Fruit fly (Drosophila melanogaster) whole organism, embryonic: ENCODE data around the gene CG5180.

Experiments used
- Atf6 ChIP-seq: fragments of 200-800 bp; sonication (Bioruptor generic); IDR thresholded peaks from 2 replicates; pipeline ENCODE4 v1.3.6; 2022; ENCODE audit warnings: missing biosample characterization, missing genetic modification characterization
- CG10979 ChIP-seq: fragments of 200-800 bp; sonication (Bioruptor generic); optimal IDR thresholded peaks from 2 replicates; lab custom pipeline; 2018; ENCODE audit warnings: missing biosample characterization, mild to moderate bottlenecking, missing genetic modification characterization, moderate library complexity
- CG11456 ChIP-seq: fragments of 200-800 bp; sonication (Bioruptor generic); IDR thresholded peaks from 3 replicates; pipeline ENCODE4 v1.3.6; 2022; ENCODE audit warnings: missing biosample characterization, missing genetic modification characterization
- CG14014 ChIP-seq: fragments of 200-800 bp; sonication (Bioruptor generic); IDR thresholded peaks from 2 replicates; pipeline ENCODE4 v1.3.6; 2022; ENCODE audit warnings: missing biosample characterization, missing genetic modification characterization
- CG1602 ChIP-seq: fragments of 200-800 bp; sonication (Bioruptor generic); optimal IDR thresholded peaks from 3 replicates; lab custom pipeline; 2016; ENCODE audit warnings: missing biosample characterization, missing genetic modification characterization
- CG17328 ChIP-seq: fragments of 200-800 bp; sonication (Bioruptor generic); IDR thresholded peaks from 2 replicates; pipeline ENCODE4 v1.3.6; 2022; ENCODE audit warnings: missing biosample characterization, missing genetic modification characterization
- CG17568 ChIP-seq: fragments of 200-800 bp; sonication (Bioruptor generic); optimal IDR thresholded peaks from 2 replicates; lab custom pipeline; 2018; ENCODE audit warnings: missing biosample characterization, mild to moderate bottlenecking, missing genetic modification characterization, moderate library complexity
- CG18476 ChIP-seq: fragments of 200-800 bp; sonication (Bioruptor generic); optimal IDR thresholded peaks from 2 replicates; lab custom pipeline; 2016; ENCODE audit warnings: missing biosample characterization, mild to moderate bottlenecking, missing genetic modification characterization
- CG32532 ChIP-seq: fragments of 200-800 bp; sonication (Bioruptor generic); IDR thresholded peaks from 2 replicates; pipeline ENCODE4 v1.3.6; 2022; ENCODE audit warnings: missing biosample characterization, missing genetic modification characterization
- CG6254 ChIP-seq: fragments of 200-800 bp; sonication (Bioruptor generic); optimal IDR thresholded peaks from 3 replicates; lab custom pipeline; 2017; ENCODE audit warnings: mild to moderate bottlenecking, missing biosample characterization, missing genetic modification reagents, missing genetic modification characterization
- CG6654 ChIP-seq: fragments of 200-800 bp; sonication (Bioruptor generic); optimal IDR thresholded peaks from 2 replicates; lab custom pipeline; 2017; ENCODE audit warnings: missing biosample characterization, mild to moderate bottlenecking, missing genetic modification characterization
- CG6689 ChIP-seq: fragments of 200-800 bp; sonication (Bioruptor generic); IDR thresholded peaks from 2 replicates; pipeline ENCODE4 v1.3.6; 2022; ENCODE audit warnings: missing biosample characterization, missing genetic modification characterization
- CG7928 ChIP-seq: fragments of 200-800 bp; sonication (Bioruptor generic); optimal IDR thresholded peaks from 2 replicates; lab custom pipeline; 2017; ENCODE audit warnings: missing biosample characterization, mild to moderate bottlenecking, missing genetic modification characterization
- CG8281 ChIP-seq: fragments of 200-800 bp; sonication (Bioruptor generic); optimal IDR thresholded peaks from 2 replicates; lab custom pipeline; 2018; ENCODE audit warnings: missing biosample characterization, mild to moderate bottlenecking, missing genetic modification characterization, moderate library complexity
- CG8944 ChIP-seq: fragments of 200-800 bp; sonication (Bioruptor generic); optimal IDR thresholded peaks from 3 replicates; lab custom pipeline; 2016; ENCODE audit warnings: missing biosample characterization, missing genetic modification characterization
- Chrac-16 ChIP-seq: fragments of 200-800 bp; sonication (Bioruptor generic); optimal IDR thresholded peaks from 3 replicates; lab custom pipeline; 2016; ENCODE audit warnings: missing biosample characterization, missing genetic modification characterization
- Dbx ChIP-seq: fragments of 200-800 bp; sonication (Bioruptor generic); IDR thresholded peaks from 3 replicates; pipeline ENCODE4 v1.3.6; 2022; ENCODE audit warnings: missing biosample characterization, missing genetic modification characterization
- Drgx ChIP-seq: fragments of 200-800 bp; sonication (Bioruptor generic); IDR thresholded peaks from 2 replicates; pipeline ENCODE4 v1.3.6; 2022; ENCODE audit warnings: missing biosample characterization, missing genetic modification characterization
- Hand ChIP-seq: fragments of 200-800 bp; sonication (Bioruptor generic); optimal IDR thresholded peaks from 2 replicates; lab custom pipeline; 2017; ENCODE audit warnings: mild to moderate bottlenecking, missing biosample characterization, missing genetic modification reagents, missing genetic modification characterization
- HmgD ChIP-seq: fragments of 200-800 bp; sonication (Bioruptor generic); optimal IDR thresholded peaks from 3 replicates; lab custom pipeline; 2016; ENCODE audit warnings: missing biosample characterization, missing genetic modification characterization
- Hmr ChIP-seq: fragments of 200-800 bp; sonication (Bioruptor generic); optimal IDR thresholded peaks from 3 replicates; lab custom pipeline; 2017; ENCODE audit warnings: mild to moderate bottlenecking, missing biosample characterization, missing genetic modification reagents, missing genetic modification characterization
- Mes4 ChIP-seq: fragments of 200-800 bp; sonication (Bioruptor generic); optimal IDR thresholded peaks from 2 replicates; lab custom pipeline; 2016; ENCODE audit warnings: missing biosample characterization, missing genetic modification characterization
- NC2α ChIP-seq: fragments of 200-800 bp; sonication (Bioruptor generic); optimal IDR thresholded peaks from 2 replicates; lab custom pipeline; 2016; ENCODE audit warnings: missing biosample characterization, missing genetic modification characterization
- PHDP ChIP-seq: fragments of 200-800 bp; sonication (Bioruptor generic); optimal IDR thresholded peaks from 3 replicates; lab custom pipeline; 2018; ENCODE audit warnings: missing biosample characterization, mild to moderate bottlenecking, missing genetic modification characterization, moderate library complexity
- Sox102F ChIP-seq: fragments of 200-800 bp; sonication (Bioruptor generic); optimal IDR thresholded peaks from 2 replicates; lab custom pipeline; 2018; ENCODE audit warnings: missing biosample characterization, mild to moderate bottlenecking, missing genetic modification characterization, moderate library complexity
- Sry-β ChIP-seq: fragments of 200-800 bp; sonication (Bioruptor generic); optimal IDR thresholded peaks from 2 replicates; lab custom pipeline; 2018; ENCODE audit warnings: missing biosample characterization, mild to moderate bottlenecking, missing genetic modification characterization, moderate library complexity
- Usf ChIP-seq: fragments of 200-800 bp; sonication (Bioruptor generic); optimal IDR thresholded peaks from 2 replicates; lab custom pipeline; 2017; ENCODE audit warnings: missing genotype, missing biosample characterization, missing genetic modification characterization
- abd-A ChIP-seq: fragments of 200-800 bp; sonication (Bioruptor generic); optimal IDR thresholded peaks from 3 replicates; lab custom pipeline; 2019; ENCODE audit warnings: missing biosample characterization, mild to moderate bottlenecking, missing genetic modification characterization, moderate library complexity
- amos ChIP-seq: fragments of 200-800 bp; sonication (Bioruptor generic); IDR thresholded peaks from 2 replicates; pipeline ENCODE4 v1.3.6; 2022; ENCODE audit warnings: missing biosample characterization, missing genetic modification characterization; ENCODE audit not compliant: partially characterized antibody
- ase ChIP-seq: fragments of 200-800 bp; sonication (Bioruptor generic); IDR thresholded peaks from 3 replicates; pipeline ENCODE4 v1.3.6; 2022; ENCODE audit warnings: missing biosample characterization, missing genetic modification characterization
- chif ChIP-seq, 2 experiments: fragments of 200-800 bp; sonication (Bioruptor generic); optimal IDR thresholded peaks; 3 replicates each; lab custom pipeline; 2016; ENCODE audit warnings: missing biosample characterization in 2 of 2, missing genetic modification characterization in 2 of 2
- crc ChIP-seq: fragments of 200-800 bp; sonication (Bioruptor generic); optimal IDR thresholded peaks from 2 replicates; lab custom pipeline; 2016; ENCODE audit warnings: missing biosample characterization, missing genetic modification characterization
- fd102C ChIP-seq: fragments of 200-800 bp; sonication (Bioruptor generic); optimal IDR thresholded peaks from 2 replicates; lab custom pipeline; 2018; ENCODE audit warnings: missing biosample characterization, mild to moderate bottlenecking, missing genetic modification characterization, moderate library complexity
- h ChIP-seq: fragments of >200 bp; optimal IDR thresholded peaks from 2 replicates; lab custom pipeline; 2017
- hb ChIP-seq: fragments of 200-800 bp; sonication (Bioruptor generic); IDR thresholded peaks from 3 replicates; pipeline ENCODE4 v1.3.6; 2022; ENCODE audit warnings: missing biosample characterization, missing genetic modification characterization; ENCODE audit not compliant: partially characterized antibody
- her ChIP-seq: fragments of 200-800 bp; sonication (Bioruptor generic); optimal IDR thresholded peaks from 2 replicates; lab custom pipeline; 2016; ENCODE audit warnings: missing biosample characterization, missing genetic modification characterization
- ind ChIP-seq: fragments of 200-800 bp; sonication (Bioruptor generic); optimal IDR thresholded peaks from 3 replicates; lab custom pipeline; 2016; ENCODE audit warnings: missing biosample characterization, missing genetic modification characterization
- jing ChIP-seq: fragments of 200-800 bp; sonication (Bioruptor generic); optimal IDR thresholded peaks from 2 replicates; lab custom pipeline; 2018; ENCODE audit warnings: missing biosample characterization, mild to moderate bottlenecking, missing genetic modification characterization
- mld ChIP-seq: fragments of 200-800 bp; sonication (Bioruptor generic); IDR thresholded peaks from 3 replicates; pipeline ENCODE4 v1.3.6; 2022; ENCODE audit warnings: missing biosample characterization, missing genetic modification characterization; ENCODE audit not compliant: partially characterized antibody
- pan ChIP-seq, 4 experiments: fragments of >200 bp in 3 of 4; fragments of 200-800 bp in 1 of 4; sonication (Bioruptor generic) in 1 of 4; optimal IDR thresholded peaks in 3 of 4; IDR thresholded peaks in 1 of 4; 2 replicates each; pipeline versions ENCODE4 v1.3.6 to Lab custom; 2017 to 2022; ENCODE audit warnings: missing biosample characterization in 2 of 4, missing genetic modification characterization in 2 of 4, mixed read lengths in 1 of 4
- prd ChIP-seq, 3 experiments: fragments of >200 bp in 2 of 3; fragments of 200-800 bp in 1 of 3; sonication (Bioruptor generic) in 1 of 3; optimal IDR thresholded peaks in 2 of 3; IDR thresholded peaks in 1 of 3; 2 replicates in 2 of 3; 3 replicates in 1 of 3; pipeline versions ENCODE4 v1.3.6 to Lab custom; 2017 to 2022; ENCODE audit warnings: missing biosample characterization in 1 of 3, missing genetic modification characterization in 1 of 3
- repo ChIP-seq: fragments of 200-800 bp; sonication (Bioruptor generic); optimal IDR thresholded peaks from 2 replicates; lab custom pipeline; 2016; ENCODE audit warnings: missing biosample characterization, missing genetic modification characterization
- scrt ChIP-seq: fragments of 200-800 bp; sonication (Bioruptor generic); optimal IDR thresholded peaks from 2 replicates; lab custom pipeline; 2018; ENCODE audit warnings: missing biosample characterization, mild to moderate bottlenecking, missing genetic modification characterization, moderate library complexity
- sens ChIP-seq: fragments of 200-800 bp; sonication (Bioruptor generic); peaks from one replicate; lab custom pipeline; 2016; ENCODE audit warnings: missing biosample characterization, missing genetic modification characterization
- slou ChIP-seq: fragments of 200-800 bp; sonication (Bioruptor generic); optimal IDR thresholded peaks from 3 replicates; lab custom pipeline; 2016; ENCODE audit warnings: missing biosample characterization, missing genetic modification characterization
- stc ChIP-seq: fragments of 200-800 bp; sonication (Bioruptor generic); IDR thresholded peaks from 2 replicates; pipeline ENCODE4 v1.3.6; 2022; ENCODE audit warnings: missing biosample characterization, missing genetic modification characterization
- usp ChIP-seq: fragments of >200 bp; optimal IDR thresholded peaks from 2 replicates; lab custom pipeline; 2017; ENCODE audit warnings: missing biosample characterization, missing genetic modification characterization

Gene CG5180

dm6 chr3R:20594194-20595144, 36.7 kb downstream of the CG5180 start (continued):
- peak; percentile 47 for TF ChIP-seq Hand (GFP tag; lab: Kevin White, UChicago)
- TF ChIP-seq Drgx (GFP tag; lab: Robert Waterston, UW) = peak; percentile 82
- no peak for TF ChIP-seq NC2α (GFP tag; lab: Kevin White, UChicago)
- TF ChIP-seq her (GFP tag; lab: Kevin White, UChicago) = no peak
- TF ChIP-seq CG17568 = peak; percentile 50
- peak; percentile 68 for TF ChIP-seq stc (GFP tag; lab: Robert Waterston, UW)
- peak; percentile 76 for TF ChIP-seq ind (GFP tag; lab: Kevin White, UChicago)
- TF ChIP-seq usp (GFP tag; lab: Kevin White, UChicago) = no peak
- no peak for TF ChIP-seq hb
- peak; percentile 93 for TF ChIP-seq Sox102F
- peak; percentile 68 for TF ChIP-seq CG14014 (GFP tag; lab: Robert Waterston, UW)
- peak; percentile 87 for TF ChIP-seq CG6254
- TF ChIP-seq CG6654 (GFP tag; lab: Kevin White, UChicago) = peak; percentile 68
- TF ChIP-seq Dbx (GFP tag; lab: Robert Waterston, UW) = peak; percentile 65
- no peak for TF ChIP-seq Mes4 (GFP tag; lab: Kevin White, UChicago)
- peak in 1 of 2 experiments; percentile 21 for TF ChIP-seq chif (GFP tag; optimal IDR thresholded peaks at IDR 0.05; lab: Kevin White, UChicago)
- TF ChIP-seq scrt = peak; percentile 75
- TF ChIP-seq prd (optimal IDR thresholded peaks at IDR 0.05; lab: Kevin White, UChicago) = no peak
- TF ChIP-seq prd (GFP tag; IDR thresholded peaks at IDR 0.05; lab: Robert Waterston, UW) = peak; percentile 86
- TF ChIP-seq Atf6 (GFP tag; lab: Robert Waterston, UW) = peak; percentile 28; the same call in 1 of the 2 replicates
- TF ChIP-seq HmgD (GFP tag; lab: Kevin White, UChicago) = no peak
- TF ChIP-seq repo (GFP tag; lab: Kevin White, UChicago) = no peak
- peak; percentile 93 for TF ChIP-seq PHDP
- no peak for TF ChIP-seq pan (optimal IDR thresholded peaks at IDR 0.05; lab: Kevin White, UChicago)
- TF ChIP-seq pan (GFP tag; optimal IDR thresholded peaks at IDR 0.05 in 1 of 2, IDR thresholded peaks at IDR 0.05 in 1 of 2) = peak in 1 of 2 experiments; percentile 82
- peak; percentile 11 for TF ChIP-seq jing (GFP tag; lab: Kevin White, UChicago)
- TF ChIP-seq ase (GFP tag; lab: Robert Waterston, UW) = peak; percentile 58; the same call in 2 of the 3 replicates
- no peak for TF ChIP-seq abd-A (tag; lab: Kevin White, UChicago)
- no peak for TF ChIP-seq h (lab: Kevin White, UChicago)
- TF ChIP-seq sens (GFP tag; lab: Kevin White, UChicago) = peak; percentile 92
- TF ChIP-seq fd102C (GFP tag; lab: Kevin White, UChicago) = peak; percentile 29

- TF ChIP-seq CG1602 (no peak), CG18476 (GFP tag; lab: Kevin White, UChicago) (no peak), mld (no peak), Sry-β (GFP tag; lab: Kevin White, UChicago) (no peak), CG10979 (tag; lab: Kevin White, UChicago) (peak; percentile 33), CG7928 (GFP tag; lab: Kevin White, UChicago) (no peak), crc (GFP tag; lab: Kevin White, UChicago) (no peak), CG32532 (GFP tag; lab: Robert Waterston, UW) (peak; percentile 18; the same call in 1 of the 2 replicates), Usf (no peak), CG8944 (GFP tag; lab: Kevin White, UChicago) (no peak), CG11456 (0 out of 3 replicates have a peak, but pooled peaks have one; percentile 21), CG17328 (GFP tag; lab: Robert Waterston, UW) (no peak), CG6689 (GFP tag; lab: Robert Waterston, UW) (no peak), Hmr (GFP tag; lab: Kevin White, UChicago) (no peak), amos (GFP tag; lab: Robert Waterston, UW) (peak; percentile 20; the same call in 1 of the 2 replicates), CG8281 (tag; lab: Kevin White, UChicago) (peak; percentile 92), slou (GFP tag; lab: Kevin White, UChicago) (no peak), fd102C (GFP tag; lab: Kevin White, UChicago) (no peak), Chrac-16 (GFP tag; lab: Kevin White, UChicago) (no peak)
Observed at dm6 chr3R:20595145-20595812, 37.5 kb downstream of the CG5180 start.
